Worm (Caenorhabditis elegans) whole organism, L1 larva: Measurements from ENCODE around the gene Y48C3A.20.

Experiments used
- C16A3.4 ChIP-seq: fragments of 150-350 bp; optimal IDR thresholded peaks from 2 replicates; lab custom pipeline; 2014; ENCODE audit warnings: missing biosample characterization, missing genetic modification characterization
- C34B4.2 ChIP-seq: sonication (generic microtip); optimal IDR thresholded peaks from 2 replicates; lab custom pipeline; 2017; ENCODE audit warnings: mild to moderate bottlenecking, missing genetic modification characterization, missing compliant biosample characterization
- aly-2 ChIP-seq: fragments of 150-350 bp; optimal IDR thresholded peaks from 2 replicates; lab custom pipeline; 2014; ENCODE audit warnings: missing biosample characterization, missing genetic modification characterization
- ceh-8 ChIP-seq: fragments of 200-800 bp; sonication (Bioruptor generic); optimal IDR thresholded peaks from 2 replicates; lab custom pipeline; 2018; ENCODE audit warnings: mild to moderate bottlenecking, missing genetic modification characterization, moderate library complexity, missing compliant biosample characterization
- ceh-82 ChIP-seq, 3 experiments: fragments of 150-350 bp in 1 of 3; sonication (generic microtip) in 2 of 3; optimal IDR thresholded peaks; 2 replicates each; lab custom pipeline; 2014 to 2017; ENCODE audit warnings: missing biosample characterization in 3 of 3, missing genetic modification characterization in 3 of 3
- elt-2 ChIP-seq: sonication (generic microtip); optimal IDR thresholded peaks from 2 replicates; lab custom pipeline; 2016; ENCODE audit warnings: missing genetic modification characterization, mild to moderate bottlenecking, inconsistent platforms, missing compliant biosample characterization, missing genetic modification reagents
- elt-3 ChIP-seq, 6 experiments: fragments of 150-350 bp in 1 of 6; sonication (generic microtip); optimal IDR thresholded peaks; 2 replicates each; lab custom pipeline; 2017 to 2018; ENCODE audit warnings: missing biosample characterization in 6 of 6, missing genetic modification characterization in 6 of 6, inconsistent platforms in 1 of 6
- fkh-10 ChIP-seq: sonication (generic microtip); optimal IDR thresholded peaks from 2 replicates; lab custom pipeline; 2017; ENCODE audit warnings: missing biosample characterization, missing genetic modification reagents, missing genetic modification characterization
- fkh-8 ChIP-seq: sonication (generic microtip); optimal IDR thresholded peaks from 2 replicates; lab custom pipeline; 2016; ENCODE audit warnings: mild to moderate bottlenecking, missing genetic modification characterization, missing compliant biosample characterization
- grh-1 ChIP-seq: fragments of 200-800 bp; sonication (Bioruptor generic); IDR thresholded peaks from 2 replicates; pipeline ENCODE4 v1.3.6; 2022; ENCODE audit warnings: missing genetic modification reagents, missing genetic modification characterization, missing compliant biosample characterization
- hlh-17 ChIP-seq: fragments of 200-800 bp; sonication (Bioruptor generic); optimal IDR thresholded peaks from 2 replicates; lab custom pipeline; 2018; ENCODE audit warnings: missing genetic modification characterization, mild to moderate bottlenecking, missing compliant biosample characterization, moderate library complexity, borderline replicate concordance
- hpl-2 ChIP-seq: fragments of 150-350 bp; optimal IDR thresholded peaks from 2 replicates; lab custom pipeline; 2014; ENCODE audit warnings: missing biosample characterization, missing genetic modification reagents, missing genetic modification characterization
- lin-15B ChIP-seq: fragments of 150-350 bp; sonication (generic microtip); optimal IDR thresholded peaks from 3 replicates; lab custom pipeline; 2014; ENCODE audit warnings: missing biosample characterization, missing genetic modification characterization
- lin-35 ChIP-seq, 2 experiments: fragments of 150-350 bp; optimal IDR thresholded peaks; 2 replicates each; lab custom pipeline; 2014; ENCODE audit warnings: missing biosample characterization in 2 of 2, missing genetic modification characterization in 2 of 2, missing genetic modification reagents in 2 of 2
- lsy-2 ChIP-seq, 2 experiments: fragments of 150-350 bp; optimal IDR thresholded peaks; 2 replicates each; lab custom pipeline; 2014; ENCODE audit warnings: missing biosample characterization in 2 of 2, missing genetic modification characterization in 2 of 2
- mef-2 ChIP-seq: fragments of 150-350 bp; optimal IDR thresholded peaks from 2 replicates; lab custom pipeline; 2014; ENCODE audit warnings: missing biosample characterization, missing genetic modification characterization
- nhr-11 ChIP-seq: fragments of 150-350 bp; optimal IDR thresholded peaks from 2 replicates; lab custom pipeline; 2014; ENCODE audit warnings: missing biosample characterization, missing genetic modification characterization
- nhr-19 ChIP-seq: fragments of 200-800 bp; sonication (Bioruptor generic); conservative IDR thresholded peaks from 2 replicates; pipeline ENCODE4 v1.3.6; 2022; ENCODE audit warnings: missing genetic modification characterization, missing compliant biosample characterization
- nhr-20 ChIP-seq: sonication (generic microtip); optimal IDR thresholded peaks from 2 replicates; lab custom pipeline; 2016; ENCODE audit warnings: mild to moderate bottlenecking, missing genetic modification characterization, missing compliant biosample characterization
- nhr-28 ChIP-seq: fragments of 150-350 bp; optimal IDR thresholded peaks from 2 replicates; lab custom pipeline; 2014; ENCODE audit warnings: missing biosample characterization, missing genetic modification characterization
- nhr-47 ChIP-seq: sonication (generic microtip); optimal IDR thresholded peaks from 2 replicates; lab custom pipeline; 2016; ENCODE audit warnings: mild to moderate bottlenecking, missing genetic modification characterization, moderate library complexity, missing compliant biosample characterization
- nhr-71 ChIP-seq: sonication (generic microtip); optimal IDR thresholded peaks from 2 replicates; lab custom pipeline; 2016; ENCODE audit warnings: mild to moderate bottlenecking, missing genetic modification characterization, moderate library complexity, missing compliant biosample characterization
- nhr-76 ChIP-seq: sonication (generic microtip); optimal IDR thresholded peaks from 2 replicates; lab custom pipeline; 2017; ENCODE audit warnings: missing biosample characterization, missing genetic modification characterization
- nhr-77 ChIP-seq: fragments of 150-350 bp; optimal IDR thresholded peaks from 2 replicates; lab custom pipeline; 2014; ENCODE audit warnings: missing biosample characterization, missing genetic modification characterization
- nhr-85 ChIP-seq: sonication (generic microtip); peaks from one replicate; lab custom pipeline; 2016; ENCODE audit warnings: missing genetic modification characterization, inconsistent platforms, missing compliant biosample characterization
- pax-3 ChIP-seq: fragments of 200-800 bp; sonication (Bioruptor generic); optimal IDR thresholded peaks from 2 replicates; lab custom pipeline; 2018; ENCODE audit warnings: mild to moderate bottlenecking, missing genetic modification characterization, moderate library complexity, missing compliant biosample characterization
- pqm-1 ChIP-seq: sonication (generic microtip); optimal IDR thresholded peaks from 3 replicates; lab custom pipeline; 2017; ENCODE audit warnings: missing biosample characterization, missing genetic modification characterization
- skn-1 ChIP-seq: fragments of 150-350 bp; optimal IDR thresholded peaks from 2 replicates; lab custom pipeline; 2014; ENCODE audit warnings: missing biosample characterization, missing genetic modification characterization
- sptf-1 ChIP-seq: fragments of 150-350 bp; optimal IDR thresholded peaks from 2 replicates; lab custom pipeline; 2014; ENCODE audit warnings: missing biosample characterization, missing genetic modification characterization
- sup-37 ChIP-seq: fragments of 200-800 bp; sonication (Bioruptor generic); optimal IDR thresholded peaks from 2 replicates; lab custom pipeline; 2018; ENCODE audit warnings: mild to moderate bottlenecking, missing genetic modification characterization, missing compliant biosample characterization
- swsn-7 ChIP-seq: sonication (generic microtip); optimal IDR thresholded peaks from 2 replicates; lab custom pipeline; 2016; ENCODE audit warnings: missing genetic modification characterization, missing compliant biosample characterization
- tlp-1 ChIP-seq: fragments of 150-350 bp; optimal IDR thresholded peaks from 2 replicates; lab custom pipeline; 2014; ENCODE audit warnings: missing biosample characterization, missing genetic modification characterization
- unc-30 ChIP-seq: sonication (generic microtip); optimal IDR thresholded peaks from 2 replicates; lab custom pipeline; 2017; ENCODE audit warnings: missing biosample characterization, missing genetic modification characterization
- unc-86 ChIP-seq: sonication (generic microtip); optimal IDR thresholded peaks from 2 replicates; lab custom pipeline; 2016; ENCODE audit warnings: missing genetic modification characterization, missing compliant biosample characterization
- xbp-1 ChIP-seq: sonication (generic microtip); optimal IDR thresholded peaks from 2 replicates; lab custom pipeline; 2016; ENCODE audit warnings: missing genetic modification characterization, missing compliant biosample characterization
- zip-4 ChIP-seq: fragments of 200-800 bp; sonication (Bioruptor generic); optimal IDR thresholded peaks from 2 replicates; lab custom pipeline; 2018; ENCODE audit warnings: mild to moderate bottlenecking, missing genetic modification characterization, moderate library complexity, missing compliant biosample characterization
- ztf-11 ChIP-seq, 2 experiments: sonication (generic microtip); optimal IDR thresholded peaks; 2 replicates each; lab custom pipeline; 2016 to 2017; ENCODE audit warnings: missing genetic modification characterization in 2 of 2, missing biosample characterization in 1 of 2, missing compliant biosample characterization in 1 of 2

Y48C3A.20 gene

DNA sequence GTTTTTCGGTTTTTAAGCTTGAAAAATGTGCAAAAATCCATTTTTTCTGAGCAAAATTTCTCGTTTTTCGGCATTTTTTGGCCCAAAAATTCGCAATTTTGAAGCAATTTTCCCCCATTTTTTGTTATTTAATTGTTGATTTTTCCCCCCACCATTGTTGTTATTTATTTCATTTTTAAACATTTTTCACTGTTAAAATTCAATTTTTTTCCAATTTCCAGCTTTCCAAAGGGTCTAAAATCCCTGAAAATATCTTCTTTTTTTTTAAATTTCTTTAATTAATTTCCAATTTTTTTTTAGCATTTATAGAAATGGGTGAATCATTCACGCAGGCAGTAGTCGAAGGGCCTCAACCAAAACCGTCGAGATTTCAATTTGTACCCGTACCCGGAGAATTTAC lies 6.7 kb downstream of the Y48C3A.20 start, which contains the start of gene Y48C3A.12:
TSS of gene Y48C3A.12 (plus strand) at position 301 of the 400 bp plus-strand sequence.
- TF ChIP-seq zip-4 (GFP tag; lab: Kevin White, UChicago) (no peak), hpl-2 (GFP tag; lab: Kevin White, UChicago) (no peak), nhr-20 (no peak), ztf-11 (tag; optimal IDR thresholded peaks at IDR 0.05; lab: Kevin White, UChicago) (no peak), mef-2 (tag; lab: Kevin White, UChicago) (no peak), nhr-47 (tag; lab: Kevin White, UChicago) (no peak)

DNA sequence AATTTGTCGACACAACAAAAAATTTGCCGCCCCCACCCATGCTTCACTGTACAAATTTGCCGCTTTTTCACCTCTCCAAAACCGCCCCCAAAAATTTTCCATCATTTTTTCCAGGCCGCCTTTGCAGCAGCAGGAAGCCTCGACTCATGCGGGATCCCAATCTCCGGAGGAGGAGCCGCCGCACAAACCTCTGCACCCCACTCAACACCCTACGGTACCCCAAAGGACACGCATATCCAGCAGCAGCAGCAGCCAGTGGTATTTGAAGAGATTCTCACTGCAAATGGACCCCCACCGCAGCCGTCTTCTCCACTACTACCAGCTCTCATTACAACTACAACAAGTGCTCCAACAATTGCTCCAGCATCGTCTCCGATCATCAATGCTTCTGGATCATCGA lies 13.7 kb downstream of the Y48C3A.20 start:
- no peak for TF ChIP-seq xbp-1 (tag; lab: Kevin White, UChicago)
- TF ChIP-seq, all 84 proteins: peak for 0

DNA sequence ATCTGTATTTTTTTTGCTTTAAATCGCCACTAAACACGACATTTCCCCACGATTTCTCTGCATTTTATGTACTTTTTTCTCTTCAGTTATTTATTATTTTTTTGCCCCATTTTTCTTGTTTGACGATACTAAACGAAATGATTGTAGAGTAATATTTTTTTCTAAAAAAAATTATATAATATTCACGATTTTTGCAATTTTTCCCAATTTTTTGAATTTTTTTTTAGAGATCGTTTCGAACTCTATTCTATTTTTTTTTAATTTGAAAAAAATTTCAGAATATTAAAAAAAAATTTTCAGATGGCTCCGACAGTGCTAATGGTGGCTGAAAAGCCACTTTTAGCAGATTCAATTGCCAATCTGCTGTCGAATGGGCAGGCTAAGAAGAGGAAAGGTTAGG lies 20.1 kb downstream of the Y48C3A.20 start, which contains the start of gene Y48C3A.14:
TSS of gene Y48C3A.14 (plus strand) at position 301 of the 400 bp plus-strand sequence.
- TF ChIP-seq lin-35 (GFP tag; optimal IDR thresholded peaks at IDR 0.05; lab: Kevin White, UChicago) = no peak
- no peak for TF ChIP-seq pax-3 (tag; lab: Kevin White, UChicago)
- no peak for TF ChIP-seq nhr-71
- TF ChIP-seq sptf-1 = no peak
- TF ChIP-seq sup-37 (GFP tag; lab: Kevin White, UChicago) = no peak
- TF ChIP-seq grh-1 = no peak
- TF ChIP-seq nhr-11 (tag; lab: Kevin White, UChicago) = no peak
- TF ChIP-seq fkh-10 = no peak
- no peak for TF ChIP-seq unc-30
- TF ChIP-seq xbp-1 (tag; lab: Kevin White, UChicago) = no peak
- no peak for TF ChIP-seq ztf-11 (tag; optimal IDR thresholded peaks at IDR 0.05; lab: Kevin White, UChicago)
- no peak for TF ChIP-seq nhr-85 (tag; lab: Kevin White, UChicago)
- TF ChIP-seq nhr-28 (tag; lab: Kevin White, UChicago) = no peak

DNA sequence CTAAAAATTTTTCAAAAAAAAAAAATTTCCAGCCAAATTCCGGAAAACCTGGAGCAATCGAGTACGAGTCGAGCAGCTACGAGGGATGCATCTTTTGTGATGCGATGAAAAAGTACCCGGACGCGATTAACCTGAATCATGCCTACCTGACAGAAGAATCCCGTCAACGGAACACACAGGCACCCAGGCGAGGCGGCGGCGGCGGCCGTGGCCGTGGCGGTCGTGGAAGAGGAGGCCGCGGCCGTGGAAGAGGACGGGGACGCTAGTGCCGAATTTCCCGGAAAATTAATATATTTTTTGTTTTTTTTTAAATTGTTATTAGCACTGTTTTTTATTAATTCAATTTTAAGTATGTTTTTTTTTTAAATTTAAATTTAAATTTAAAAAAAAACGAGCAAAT lies 32.1 kb downstream of the Y48C3A.20 start:
- TF ChIP-seq nhr-47 (tag; lab: Kevin White, UChicago) (no peak), sptf-1 (no peak), xbp-1 (tag; lab: Kevin White, UChicago) (no peak), nhr-19 (GFP tag; lab: Robert Waterston, UW) (no peak), ceh-8 (GFP tag; lab: Kevin White, UChicago) (no peak), unc-86 (tag; lab: Kevin White, UChicago) (no peak), fkh-8 (tag; lab: Kevin White, UChicago) (no peak), C16A3.4 (no peak), unc-30 (no peak), grh-1 (no peak)

DNA sequence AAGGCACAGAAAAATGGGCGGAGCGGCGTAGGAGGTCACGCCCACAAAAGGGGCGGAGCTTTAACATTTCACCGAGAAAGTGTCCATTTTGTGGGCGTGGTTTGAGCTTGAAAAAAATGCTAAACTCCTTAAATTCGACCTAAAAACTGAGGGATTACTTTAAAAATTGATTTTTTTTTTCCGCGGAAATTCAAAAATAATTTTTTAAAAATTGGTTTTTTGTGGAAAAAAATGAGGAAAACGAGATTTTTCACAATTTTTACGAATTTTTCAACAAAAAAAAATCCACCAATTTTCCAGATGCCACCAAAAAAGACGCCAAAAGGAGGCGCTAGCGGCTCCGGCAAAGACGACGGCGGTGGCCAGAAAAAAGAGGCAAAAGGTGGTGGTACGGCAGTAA lies 33.3 kb downstream of the Y48C3A.20 start, which contains the start of gene pinn-4:
TSS of gene pinn-4 (plus strand) at position 301 of the 400 bp plus-strand sequence.
- TF ChIP-seq nhr-76 (no peak), elt-3 (tag; optimal IDR thresholded peaks at IDR 0.05; lab: Kevin White, UChicago) (no peak), nhr-77 (tag; lab: Kevin White, UChicago) (no peak), C34B4.2 (tag; lab: Kevin White, UChicago) (no peak), lin-15B (tag; lab: Kevin White, UChicago) (no peak), nhr-20 (no peak), aly-2 (tag; lab: Kevin White, UChicago) (no peak), lsy-2 (tag; optimal IDR thresholded peaks at IDR 0.05; lab: Kevin White, UChicago) (no peak), skn-1 (tag; lab: Kevin White, UChicago) (no peak), sup-37 (GFP tag; lab: Kevin White, UChicago) (no peak), elt-2 (tag; lab: Kevin White, UChicago) (no peak), swsn-7 (tag; lab: Kevin White, UChicago) (no peak), pqm-1 (tag; lab: Kevin White, UChicago) (no peak), ceh-82 (tag; optimal IDR thresholded peaks at IDR 0.05; lab: Kevin White, UChicago) (no peak), fkh-8 (tag; lab: Kevin White, UChicago) (no peak), hlh-17 (no peak), tlp-1 (no peak), nhr-19 (GFP tag; lab: Robert Waterston, UW) (no peak)
